Fruit fly (Drosophila melanogaster): ENCODE results near the gene CG10570.

dm6 chr2L:18822805-18823204 lies 11.8 kb upstream of the CG10570 start:
- TF ChIP-seq CG32121 (GFP tag; IDR thresholded peaks at IDR 0.05), result no peak
- TF ChIP-seq EcR (GFP tag; optimal IDR thresholded peaks at IDR 0.05), result no peak
- TF ChIP-seq fd96Ca (GFP tag; IDR thresholded peaks at IDR 0.05), result no peak
